Fruit fly (Drosophila melanogaster): ENCODE results near the gene Gr64c.

Gene Gr64c

dm6 chr3L:4028305-4028704, at the start of gene Gr64c, which contains the start of gene Gr64b:
Gene Gr64c, plus strand, starts transcription at chr3L:4028605.
Gene Gr64b, plus strand, starts transcription at chr3L:4028605.
- TF ChIP-seq dsf (GFP tag; optimal IDR thresholded peaks at IDR 0.05; ENCODE audit: borderline replicate concordance) (no peak), lola (GFP tag; optimal IDR thresholded peaks at IDR 0.05) (no peak), CrebA (GFP tag; optimal IDR thresholded peaks at IDR 0.05; ENCODE audit: borderline replicate concordance) (no peak), fru (GFP tag; optimal IDR thresholded peaks at IDR 0.05) (no peak), Rel (GFP tag; optimal IDR thresholded peaks at IDR 0.05) (no peak), Rel (tag; optimal IDR thresholded peaks at IDR 0.05) (no peak), Vsx2 (GFP tag; optimal IDR thresholded peaks at IDR 0.05; ENCODE audit: partially characterized antibody) (no peak)

- TF ChIP-seq Dif (GFP tag; optimal IDR thresholded peaks at IDR 0.05; ENCODE audit: partially characterized antibody), result peak; percentile 31
- TF ChIP-seq br (GFP tag; optimal IDR thresholded peaks at IDR 0.05), result no peak
- peak; percentile 52 for TF ChIP-seq Vsx2 (GFP tag; optimal IDR thresholded peaks at IDR 0.05; ENCODE audit: partially characterized antibody)
- TF ChIP-seq foxo (GFP tag; optimal IDR thresholded peaks at IDR 0.05), result no peak
Measured at dm6 chr3L:3978762-3979516, 49.5 kb upstream of the Gr64c start.

- no peak for TF ChIP-seq Mio (GFP tag; optimal IDR thresholded peaks at IDR 0.05)
- TF ChIP-seq Sp1 (GFP tag; optimal IDR thresholded peaks at IDR 0.05), result no peak
- TF ChIP-seq Rel (GFP tag; optimal IDR thresholded peaks at IDR 0.05), result no peak
- no peak for TF ChIP-seq Rel (tag; optimal IDR thresholded peaks at IDR 0.05)
- no peak for TF ChIP-seq sv (GFP tag; optimal IDR thresholded peaks at IDR 0.05)
- no peak for TF ChIP-seq Hr78 (GFP tag; optimal IDR thresholded peaks at IDR 0.05)
- no peak for TF ChIP-seq ey (GFP tag; optimal IDR thresholded peaks at IDR 0.05)
- no peak for TF ChIP-seq Vsx2 (GFP tag; optimal IDR thresholded peaks at IDR 0.05; ENCODE audit: partially characterized antibody)
- no peak for TF ChIP-seq sage (GFP tag; optimal IDR thresholded peaks at IDR 0.05)
- TF ChIP-seq Jra (GFP tag; optimal IDR thresholded peaks at IDR 0.05), result no peak
- no peak for TF ChIP-seq brk (GFP tag; optimal IDR thresholded peaks at IDR 0.05)
- no peak for TF ChIP-seq pan (optimal IDR thresholded peaks at IDR 0.05)
- TF ChIP-seq Abd-B (GFP tag; optimal IDR thresholded peaks at IDR 0.05), result no peak
- no peak for TF ChIP-seq GATAd (GFP tag; optimal IDR thresholded peaks at IDR 0.05)
- no peak for TF ChIP-seq OdsH (GFP tag; optimal IDR thresholded peaks at IDR 0.05)
- no peak for TF ChIP-seq usp (GFP tag; optimal IDR thresholded peaks at IDR 0.05)
- no peak for TF ChIP-seq CG32264 (GFP tag; optimal IDR thresholded peaks at IDR 0.05)
- no peak for TF ChIP-seq CG9705 (GFP tag; optimal IDR thresholded peaks at IDR 0.05)
Measured at dm6 chr3L:3980027-3980426, 48.4 kb upstream of the Gr64c start.

DNA sequence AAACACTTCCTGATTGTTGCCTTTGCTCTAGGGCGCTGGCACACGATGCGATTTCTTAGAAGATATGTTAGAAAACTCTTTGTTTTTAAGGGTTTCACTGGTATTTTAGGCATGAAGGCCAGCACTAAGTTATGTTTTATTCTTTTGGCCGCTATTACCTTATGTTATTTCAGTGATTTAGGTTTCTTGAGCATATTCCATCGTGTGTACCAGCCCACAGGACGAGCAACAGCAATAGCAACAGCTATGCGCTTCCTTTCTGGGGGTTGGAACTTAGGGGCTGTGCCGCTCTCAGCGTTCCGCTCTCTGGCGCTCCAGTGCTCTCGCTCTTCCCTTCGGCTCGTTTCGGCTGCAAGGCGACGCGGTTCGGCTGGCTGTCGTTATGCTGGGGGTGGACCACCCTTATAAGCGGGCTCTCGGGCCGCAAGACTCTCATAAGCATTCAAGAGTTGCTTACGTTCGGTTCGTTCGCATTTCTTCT, 44.9 kb upstream of the Gr64c start, which contains the start of gene scrt:
Gene scrt, plus strand, starts transcription at position 431 of the 481 bp plus-strand sequence.
- TF ChIP-seq Abd-B (GFP tag; optimal IDR thresholded peaks at IDR 0.05) (no peak), foxo (GFP tag; optimal IDR thresholded peaks at IDR 0.05) (peak in 1 of 2 experiments; percentile 25), dl (GFP tag; optimal IDR thresholded peaks at IDR 0.05; ENCODE audit: insufficient read depth in 1 of 2, partially characterized antibody in 2 of 2) (peak in 1 of 2 experiments; percentile 33), Dif (GFP tag; optimal IDR thresholded peaks at IDR 0.05; ENCODE audit: partially characterized antibody) (peak; percentile 62), woc (GFP tag; optimal IDR thresholded peaks at IDR 0.05) (peak; percentile 34), CG9705 (GFP tag; optimal IDR thresholded peaks at IDR 0.05) (no peak), Vsx2 (GFP tag; optimal IDR thresholded peaks at IDR 0.05; ENCODE audit: partially characterized antibody) (peak; percentile 66), sv (GFP tag; optimal IDR thresholded peaks at IDR 0.05) (peak; percentile 53), h (GFP tag; optimal IDR thresholded peaks at IDR 0.05) (peak; percentile 4), HLH106 (tag; optimal IDR thresholded peaks at IDR 0.05) (peak; percentile 15), Dfd (GFP tag; optimal IDR thresholded peaks at IDR 0.05) (no peak), Mio (GFP tag; optimal IDR thresholded peaks at IDR 0.05) (no peak)

DNA sequence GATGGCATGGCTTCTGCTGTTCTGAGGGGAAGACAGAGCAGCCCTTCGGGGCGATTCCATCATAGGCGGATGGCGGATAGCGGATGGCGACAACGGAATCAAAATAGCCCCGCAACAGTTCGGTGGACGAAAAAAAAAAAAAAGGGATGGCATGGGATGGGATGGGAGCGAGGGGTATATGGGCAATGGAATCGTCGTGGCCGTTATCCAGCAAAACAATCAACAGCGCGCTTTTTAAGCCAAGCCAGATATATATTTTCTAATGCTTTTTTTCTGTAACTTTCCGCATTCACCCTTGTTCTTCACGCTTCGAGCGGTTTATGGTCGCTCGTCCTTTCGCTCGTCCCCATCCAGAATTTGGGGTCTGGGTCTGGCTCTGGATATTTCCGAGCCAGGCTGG, 32.9 kb upstream of the Gr64c start:
- TF ChIP-seq rgr (GFP tag; optimal IDR thresholded peaks at IDR 0.05) (no peak), HLH106 (tag; optimal IDR thresholded peaks at IDR 0.05) (no peak), psq (GFP tag; optimal IDR thresholded peaks at IDR 0.05) (no peak)
